Fruit fly (Drosophila melanogaster): ENCODE measurements around the gene Acp62F.

DNA sequence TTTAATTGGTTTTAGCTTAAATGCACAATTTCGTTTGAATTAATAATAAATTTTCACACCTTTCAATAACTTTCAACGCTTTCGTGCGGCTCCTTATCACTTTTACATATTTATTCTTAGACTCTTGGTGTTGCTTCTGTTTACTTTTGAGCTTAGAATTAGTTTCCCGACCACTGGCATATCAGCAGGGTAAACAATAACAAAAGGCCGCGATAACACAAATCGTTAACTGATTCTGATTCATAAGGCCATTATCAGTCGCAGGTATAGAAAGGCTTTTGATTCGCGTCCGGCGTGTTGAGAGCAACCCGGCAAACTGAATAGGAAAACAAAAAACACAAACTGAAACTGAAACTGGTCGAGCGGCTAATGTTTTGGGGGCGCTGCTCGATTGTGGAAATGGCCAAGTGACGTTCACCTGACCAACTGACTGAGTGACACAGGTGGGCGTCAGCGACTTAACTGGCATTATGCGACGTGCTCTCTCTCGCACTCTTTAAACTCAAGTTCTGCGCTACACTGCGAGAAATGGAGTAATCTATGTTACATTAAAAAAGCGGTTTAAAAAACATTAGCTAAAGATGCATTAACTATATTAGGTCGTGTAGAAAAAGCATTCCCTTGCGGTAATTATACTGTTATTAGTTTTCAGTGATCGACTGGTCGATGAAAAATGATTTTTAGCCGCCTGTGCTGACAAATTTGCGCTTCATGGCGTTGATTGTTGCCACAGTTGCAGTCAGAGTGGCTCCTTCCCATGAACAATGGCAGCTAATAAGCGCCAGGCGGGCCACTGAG lies 5.0 kb upstream of the Acp62F start:
- TF ChIP-seq ttk (optimal IDR thresholded peaks at IDR 0.05) (no peak), psq (optimal IDR thresholded peaks at IDR 0.05) (no peak)

All from Kc167 (cell line).